Fruit fly (Drosophila melanogaster) S2 (cell line): ENCODE measurements around the gene CG13083.

Experiments used
- CG8478 ChIP-seq: fragments of >200 bp; optimal IDR thresholded peaks from 2 replicates; lab custom pipeline; 2018
- CTCF ChIP-seq, 2 experiments: fragments of >200 bp; optimal IDR thresholded peaks; 2 replicates each; lab custom pipeline; 2018

dm6 chr2L:19518636-19519086, 31.4 kb downstream of the CG13083 start, which contains the start of gene CG10132:
- TF ChIP-seq CTCF (optimal IDR thresholded peaks at IDR 0.05; lab: Kevin White, UChicago) (no peak), CG8478 (lab: Kevin White, UChicago) (no peak)
